Fruit fly (Drosophila melanogaster) Kc167 (cell line): ENCODE measurements around the gene sif.

Source experiments
- Myc ChIP-seq: fragments of >200 bp; optimal IDR thresholded peaks from 2 replicates; lab custom pipeline; 2017; ENCODE audit warnings: missing external identifiers
- Sin3A ChIP-seq: fragments of >200 bp; optimal IDR thresholded peaks from 2 replicates; lab custom pipeline; 2018; ENCODE audit warnings: missing external identifiers
- h ChIP-seq: fragments of >200 bp; optimal IDR thresholded peaks from 3 replicates; lab custom pipeline; 2018; ENCODE audit warnings: missing external identifiers
- insv ChIP-seq: fragments of >200 bp; optimal IDR thresholded peaks from 3 replicates; lab custom pipeline; 2018; ENCODE audit warnings: missing external identifiers
- psq ChIP-seq: fragments of >200 bp; optimal IDR thresholded peaks from 2 replicates; lab custom pipeline; 2017; ENCODE audit warnings: missing external identifiers
- ttk ChIP-seq: sonication (Bioruptor generic); optimal IDR thresholded peaks from 2 replicates; lab custom pipeline; 2017; ENCODE audit warnings: missing external identifiers

sif gene

DNA sequence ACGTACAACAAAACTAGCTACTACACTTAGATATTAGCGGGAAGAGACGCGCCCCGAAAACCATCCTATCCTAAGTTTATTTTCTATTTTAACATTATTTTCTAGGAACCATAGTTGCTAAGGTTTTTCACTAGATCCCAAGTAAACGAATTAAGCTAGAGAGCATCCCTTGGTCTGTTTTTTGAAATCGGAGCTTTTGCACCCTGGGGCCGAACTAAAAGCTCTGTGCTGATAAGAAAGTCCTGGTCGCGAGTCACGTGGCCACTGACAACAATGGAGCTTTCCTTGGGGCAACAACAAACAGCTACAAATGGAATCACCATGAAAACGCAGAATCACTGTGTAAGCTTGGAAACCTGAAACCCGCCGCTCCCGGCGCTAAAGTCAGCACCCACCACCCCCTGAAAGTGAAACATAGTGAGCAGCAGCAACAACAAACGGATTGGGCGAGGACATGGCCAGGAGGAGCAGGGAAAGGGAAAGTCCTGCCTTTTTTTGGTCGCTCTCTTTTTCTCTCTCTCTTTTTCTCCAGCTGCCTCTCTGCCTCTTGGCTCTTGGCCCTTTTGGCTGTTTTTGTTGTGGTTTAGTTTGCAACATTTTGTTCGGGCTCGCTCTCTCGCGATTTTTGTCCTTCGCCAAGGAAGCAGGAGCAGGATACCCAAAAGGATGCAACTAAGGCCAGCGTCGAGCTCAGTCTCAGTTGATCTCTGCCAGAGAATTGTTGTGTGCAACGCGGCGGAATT lies at the start of gene sif:
sif (plus strand) TSS at position 693 of the 743 bp plus-strand sequence.
- no peak for TF ChIP-seq insv
- no peak for TF ChIP-seq ttk (lab: Kevin White, UChicago)
- no peak for TF ChIP-seq Sin3A (lab: Kevin White, UChicago)
- no peak for TF ChIP-seq psq (lab: Kevin White, UChicago)
- TF ChIP-seq Myc (lab: Kevin White, UChicago): no peak
- no peak for TF ChIP-seq h (lab: Kevin White, UChicago)

DNA sequence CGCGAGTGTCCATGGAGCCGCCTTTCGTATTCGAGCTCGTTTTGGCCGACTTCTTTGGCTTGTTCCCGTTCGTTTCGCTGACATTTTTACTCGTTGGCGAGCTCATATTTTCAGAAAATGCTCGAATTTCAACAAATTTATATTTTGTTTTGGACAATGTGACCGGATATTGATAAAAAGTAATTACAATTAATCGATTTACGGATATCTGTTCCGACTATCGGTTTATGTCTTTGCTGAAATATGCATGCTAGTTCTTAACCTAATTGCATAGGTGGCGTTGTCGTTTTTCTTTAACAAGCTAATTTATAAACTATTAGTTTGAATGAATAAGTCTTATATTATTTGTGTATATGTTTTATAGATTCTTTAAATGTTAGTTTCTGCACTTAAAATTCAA lies 49.6 kb upstream of the sif start, which contains the start of gene Eaf6:
Eaf6 (minus strand) TSS at position 173 of the 400 bp plus-strand sequence.
- no peak for TF ChIP-seq insv
- no peak for TF ChIP-seq psq (lab: Kevin White, UChicago)
- TF ChIP-seq Myc (lab: Kevin White, UChicago): no peak
- no peak for TF ChIP-seq Sin3A (lab: Kevin White, UChicago)
- no peak for TF ChIP-seq h (lab: Kevin White, UChicago)
- no peak for TF ChIP-seq ttk (lab: Kevin White, UChicago)

DNA sequence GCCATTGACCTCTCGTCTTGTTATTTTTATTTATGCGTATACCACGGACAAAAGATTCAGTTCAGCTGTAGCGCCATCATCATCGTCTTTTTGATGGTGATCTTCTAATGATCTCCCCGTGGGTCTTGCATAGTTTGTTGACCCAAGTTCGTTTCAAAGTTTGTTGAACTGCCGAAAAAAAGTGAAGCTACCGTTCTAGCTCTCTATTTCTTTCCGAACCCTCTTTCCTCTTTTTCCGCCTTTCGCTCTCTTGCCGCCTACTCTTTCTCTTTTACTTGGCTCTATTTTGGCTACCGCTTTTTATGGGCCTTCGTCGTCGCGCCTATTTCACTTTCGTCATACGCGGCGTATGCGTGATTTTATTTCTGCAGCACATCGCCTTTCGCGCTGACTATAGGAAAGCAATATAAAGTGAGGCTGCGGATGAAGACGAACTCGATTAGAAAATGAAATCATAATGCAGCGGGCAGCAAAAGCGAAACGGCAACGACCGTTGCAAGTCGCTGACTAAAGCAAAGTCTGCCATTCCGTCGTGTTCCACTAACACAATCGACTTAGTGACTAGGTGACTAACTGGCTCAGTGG lies 48.8 kb upstream of the sif start:
- TF ChIP-seq Myc (lab: Kevin White, UChicago) (no peak), Sin3A (lab: Kevin White, UChicago) (no peak)

DNA sequence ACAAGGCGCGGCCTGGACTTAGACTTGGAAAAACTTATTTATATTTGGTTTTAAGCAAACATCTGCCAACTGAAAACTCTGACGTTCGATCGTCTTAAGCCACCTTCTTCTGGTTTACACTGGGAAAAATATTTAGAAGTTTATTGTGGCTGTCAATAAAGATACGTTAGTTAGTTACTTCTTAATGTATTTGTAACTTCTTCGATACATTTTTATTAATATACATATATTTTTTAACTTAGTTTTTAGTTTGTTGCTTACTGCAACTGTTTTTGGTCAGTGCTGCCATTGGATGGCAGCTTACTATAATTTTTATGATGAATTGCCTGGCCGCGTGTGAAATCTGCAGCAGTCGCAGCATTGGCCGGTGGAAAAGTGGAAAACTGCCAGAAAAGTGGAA lies 48.2 kb upstream of the sif start:
- TF ChIP-seq psq (lab: Kevin White, UChicago) (no peak), Myc (lab: Kevin White, UChicago) (no peak)

DNA sequence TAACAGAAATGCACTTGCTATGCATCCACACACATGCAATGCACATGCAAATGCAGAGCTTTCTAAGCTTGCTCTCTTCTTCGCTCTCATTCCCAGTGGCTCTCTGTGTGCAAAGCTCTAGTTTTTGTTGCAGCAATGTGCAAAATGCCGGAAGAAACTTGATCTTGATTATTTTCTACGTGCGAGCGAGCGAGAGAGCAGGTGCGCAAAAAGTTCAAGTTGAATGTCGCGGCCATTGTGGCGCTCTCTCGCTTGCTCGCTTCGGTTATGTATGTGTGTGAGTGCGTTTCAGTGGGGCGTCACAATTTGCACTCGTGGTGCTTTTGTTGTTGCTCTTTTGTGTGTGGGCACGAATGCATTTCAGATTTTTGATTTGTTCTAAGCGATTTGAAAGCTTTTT lies 47.1 kb upstream of the sif start:
- no peak for TF ChIP-seq psq (lab: Kevin White, UChicago)
- TF ChIP-seq ttk (lab: Kevin White, UChicago): no peak
- no peak for TF ChIP-seq h (lab: Kevin White, UChicago)
- TF ChIP-seq Sin3A (lab: Kevin White, UChicago): no peak
- no peak for TF ChIP-seq Myc (lab: Kevin White, UChicago)
- TF ChIP-seq insv: no peak

DNA sequence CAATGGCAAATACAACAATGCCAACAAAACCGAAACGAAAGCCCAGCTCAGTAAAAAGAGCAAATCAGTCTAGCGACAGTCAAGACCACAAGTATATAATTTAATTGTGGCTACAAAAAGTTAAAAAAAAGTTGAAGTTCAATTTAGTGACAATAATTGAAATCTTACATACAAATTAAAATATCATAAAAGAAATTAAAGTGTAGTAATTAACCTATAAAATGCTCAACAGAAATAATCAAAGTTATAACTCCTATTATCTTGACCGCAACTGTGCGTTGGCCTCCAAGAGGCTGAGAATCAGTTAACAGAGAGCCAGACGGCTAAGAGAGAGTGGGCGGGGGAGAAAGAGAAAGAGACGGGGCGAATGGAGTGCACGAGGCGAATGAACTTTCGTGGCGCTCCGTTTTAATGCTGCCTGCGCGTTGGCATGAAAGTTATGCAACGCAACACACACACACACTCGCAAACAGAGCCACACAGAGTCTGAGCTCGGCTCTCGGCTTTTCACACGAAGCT lies 45.9 kb upstream of the sif start:
- TF ChIP-seq insv: no peak
- no peak for TF ChIP-seq ttk (lab: Kevin White, UChicago)
- no peak for TF ChIP-seq Myc (lab: Kevin White, UChicago)
- TF ChIP-seq psq (lab: Kevin White, UChicago): no peak
- TF ChIP-seq h (lab: Kevin White, UChicago): no peak
- TF ChIP-seq Sin3A (lab: Kevin White, UChicago): no peak

DNA sequence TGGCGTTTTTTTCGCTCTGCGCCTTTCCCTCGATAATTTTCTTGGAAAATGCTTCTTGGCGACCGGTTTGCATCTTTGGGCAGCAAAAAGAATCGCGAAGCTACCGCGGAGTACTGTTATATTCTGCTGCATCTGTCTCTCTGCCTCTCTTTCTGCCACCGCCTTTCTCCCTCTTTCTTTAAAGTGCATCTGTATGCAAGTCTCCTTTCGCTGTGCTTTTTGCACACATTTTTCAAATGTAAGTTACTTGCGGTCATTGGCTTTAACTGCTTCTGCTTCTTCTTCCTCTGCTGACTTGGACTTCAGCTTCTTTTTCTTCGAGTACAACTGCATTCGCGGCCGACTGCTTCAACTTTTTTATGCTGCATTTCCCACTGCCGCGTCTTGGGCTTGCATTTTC lies 42.0 kb upstream of the sif start:
- no peak for TF ChIP-seq psq (lab: Kevin White, UChicago)
- TF ChIP-seq insv: no peak
- TF ChIP-seq h (lab: Kevin White, UChicago): no peak
- TF ChIP-seq Sin3A (lab: Kevin White, UChicago): no peak
- TF ChIP-seq ttk (lab: Kevin White, UChicago): no peak
- no peak for TF ChIP-seq Myc (lab: Kevin White, UChicago)

DNA sequence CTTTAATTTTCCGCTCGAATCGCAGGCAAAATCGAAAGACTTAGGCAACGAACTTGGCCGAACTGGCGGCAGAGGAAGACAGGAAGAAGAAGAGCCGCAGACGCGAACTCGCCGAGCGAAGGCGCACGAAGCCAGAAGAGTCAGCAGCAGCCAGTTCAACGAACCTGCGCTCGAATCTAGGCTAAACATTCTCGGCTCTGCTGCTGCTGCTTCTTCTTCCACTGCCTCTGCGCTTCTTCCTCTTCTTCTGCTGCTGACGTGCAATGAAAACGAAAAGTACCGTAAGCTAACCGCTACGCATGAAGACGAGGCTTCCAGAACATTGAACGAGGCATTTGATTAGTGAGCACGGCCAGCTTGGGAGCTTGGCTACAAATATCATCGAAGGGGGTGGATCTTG lies 41.2 kb upstream of the sif start:
- TF ChIP-seq insv (no peak), psq (lab: Kevin White, UChicago) (no peak), Myc (lab: Kevin White, UChicago) (no peak), Sin3A (lab: Kevin White, UChicago) (no peak), h (lab: Kevin White, UChicago) (no peak), ttk (lab: Kevin White, UChicago) (no peak)

DNA sequence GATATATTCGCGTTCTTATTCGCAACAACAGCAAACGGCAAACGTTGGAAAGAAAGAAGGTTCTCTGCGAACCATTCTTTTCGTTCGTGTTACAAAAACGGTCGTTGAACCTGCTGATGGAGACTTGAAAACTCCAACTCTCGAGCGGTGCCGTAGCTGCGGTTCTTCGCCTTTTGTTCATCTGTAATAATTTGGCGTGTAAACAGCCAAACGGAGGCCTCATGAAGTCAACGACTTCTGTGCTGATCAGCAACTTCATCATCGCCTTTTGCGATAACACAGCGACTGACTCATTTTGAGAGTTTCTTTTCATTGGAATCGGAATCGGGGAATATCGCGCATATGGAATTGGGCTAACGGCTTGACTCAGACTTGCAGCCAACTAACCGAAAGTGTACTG lies 40.3 kb upstream of the sif start:
- TF ChIP-seq Myc (lab: Kevin White, UChicago) (no peak), insv (no peak), ttk (lab: Kevin White, UChicago) (no peak), psq (lab: Kevin White, UChicago) (no peak), h (lab: Kevin White, UChicago) (no peak), Sin3A (lab: Kevin White, UChicago) (no peak)

DNA sequence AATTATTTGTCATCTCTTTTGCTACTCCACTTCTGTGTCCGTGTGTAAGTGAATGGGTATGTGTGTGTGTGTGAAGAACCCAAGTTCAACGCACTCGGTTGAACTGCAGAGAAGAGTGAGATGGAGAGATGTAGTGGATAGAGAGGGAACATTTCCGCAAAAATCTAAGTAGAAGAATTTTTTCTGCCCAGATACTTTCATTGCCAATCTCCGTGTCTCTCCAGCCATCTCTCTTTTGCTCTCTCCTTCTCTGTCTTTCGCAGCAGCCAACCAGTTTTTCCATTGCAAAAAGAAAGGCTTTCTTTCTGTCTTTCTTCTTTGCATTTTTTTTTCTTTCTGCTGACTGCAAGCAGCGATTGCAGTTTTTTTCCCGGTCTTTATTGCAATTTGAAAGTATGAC lies 39.0 kb upstream of the sif start:
- TF ChIP-seq Sin3A (lab: Kevin White, UChicago) (no peak), ttk (lab: Kevin White, UChicago) (no peak), insv (no peak), Myc (lab: Kevin White, UChicago) (no peak)

DNA sequence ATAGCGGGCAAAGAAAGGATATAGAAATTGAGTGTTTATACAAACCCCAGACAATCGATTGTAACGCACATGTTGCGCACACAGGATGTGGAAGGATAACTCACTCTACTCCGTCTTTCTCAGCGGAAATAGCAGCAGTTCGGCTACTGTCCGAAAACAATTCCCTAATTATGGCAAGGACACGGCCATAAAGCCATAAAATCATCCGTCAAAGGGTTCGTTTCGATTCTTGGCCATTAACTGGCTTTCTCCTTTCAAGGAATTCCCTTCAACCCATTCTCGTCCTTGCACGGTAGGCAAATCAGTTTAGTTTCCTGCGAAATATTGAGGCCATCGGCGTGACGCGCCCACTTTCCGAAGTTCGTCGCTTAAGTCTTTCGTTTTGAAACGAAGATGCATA lies 36.2 kb upstream of the sif start:
- no peak for TF ChIP-seq h (lab: Kevin White, UChicago)
- no peak for TF ChIP-seq Myc (lab: Kevin White, UChicago)
- TF ChIP-seq ttk (lab: Kevin White, UChicago): no peak
- TF ChIP-seq psq (lab: Kevin White, UChicago): no peak
- no peak for TF ChIP-seq insv
- no peak for TF ChIP-seq Sin3A (lab: Kevin White, UChicago)

DNA sequence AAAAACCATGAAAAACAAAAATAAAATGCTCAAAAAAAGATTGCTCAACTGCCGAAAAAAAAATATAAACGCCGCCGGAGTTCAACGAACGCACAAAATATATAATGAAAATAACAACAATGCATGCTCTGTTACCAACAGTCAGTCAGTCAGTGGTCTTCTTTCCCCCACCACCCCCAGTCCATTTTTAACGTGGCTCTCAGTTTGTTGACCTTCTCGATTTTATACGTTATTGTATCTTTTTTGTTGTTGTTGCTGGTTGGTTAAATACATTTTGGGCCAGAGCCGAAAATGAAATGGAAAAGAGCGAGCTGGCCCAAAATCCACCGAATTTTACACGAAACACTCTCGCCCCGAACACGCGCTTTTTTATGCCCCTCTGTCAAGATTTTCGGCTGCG lies 35.8 kb upstream of the sif start:
- TF ChIP-seq psq (lab: Kevin White, UChicago): no peak
- TF ChIP-seq Myc (lab: Kevin White, UChicago): no peak
- no peak for TF ChIP-seq Sin3A (lab: Kevin White, UChicago)
- no peak for TF ChIP-seq h (lab: Kevin White, UChicago)
- TF ChIP-seq insv: no peak
- TF ChIP-seq ttk (lab: Kevin White, UChicago): no peak
